Worm (Caenorhabditis elegans) whole organism, L4/young adult: Measurements from ENCODE around the gene C16A11.4.

Experiments
- W03F9.2 ChIP-seq: fragments of 150-350 bp; optimal IDR thresholded peaks from 2 replicates; lab custom pipeline; 2014; ENCODE audit warnings: missing biosample characterization, missing genetic modification characterization
- dao-5 ChIP-seq: sonication (generic microtip); optimal IDR thresholded peaks from 2 replicates; lab custom pipeline; 2016; ENCODE audit warnings: missing genotype, missing genetic modification characterization, moderate library complexity, missing compliant biosample characterization
- him-1 ChIP-seq: sonication (generic microtip); optimal IDR thresholded peaks from 2 replicates; lab custom pipeline; 2016; ENCODE audit warnings: missing genotype, missing genetic modification reagents, missing genetic modification characterization, missing compliant biosample characterization

ce11 chrII:4178838-4179237 lies 48.0 kb upstream of the C16A11.4 start, which contains the start of gene R03H10.7:
- TF ChIP-seq him-1 (no peak), dao-5 (tag; lab: Kevin White, UChicago) (no peak), W03F9.2 (tag; lab: Kevin White, UChicago) (no peak)
